Worm (Caenorhabditis elegans): ENCODE results near the gene BE0003N10.6.

ce11 chrIII:1074152-1074551, 14.3 kb upstream of the BE0003N10.6 start:
- no peak for TF ChIP-seq zip-2 (tag; optimal IDR thresholded peaks at IDR 0.05)
- no peak for TF ChIP-seq dmd-6 (GFP tag; IDR thresholded peaks at IDR 0.05)
- TF ChIP-seq ceh-20 (GFP tag; IDR thresholded peaks at IDR 0.05) = no peak
- no peak for TF ChIP-seq fos-1 (tag; optimal IDR thresholded peaks at IDR 0.05)
- no peak for TF ChIP-seq nhr-28 (tag; optimal IDR thresholded peaks at IDR 0.05)
- no peak for TF ChIP-seq ztf-11 (tag; optimal IDR thresholded peaks at IDR 0.05)
- TF ChIP-seq ceh-44 (GFP tag; IDR thresholded peaks at IDR 0.05) = no peak
- no peak for TF ChIP-seq F37D6.2 (tag; optimal IDR thresholded peaks at IDR 0.05)
- TF ChIP-seq nhr-77 (tag; optimal IDR thresholded peaks at IDR 0.05) = no peak
- no peak for TF ChIP-seq dpl-1 (GFP tag; optimal IDR thresholded peaks at IDR 0.05)
- no peak for TF ChIP-seq unc-130 (GFP tag; optimal IDR thresholded peaks at IDR 0.05)
- no peak for TF ChIP-seq dve-1 (tag; optimal IDR thresholded peaks at IDR 0.05; ENCODE audit: insufficient read depth)
- no peak for TF ChIP-seq lim-7 (GFP tag; IDR thresholded peaks at IDR 0.05)
